Worm (Caenorhabditis elegans) whole organism, early embryonic: ENCODE data around the gene ZK105.13.

Source experiments
- ama-1 ChIP-seq: fragments of 150-350 bp; optimal IDR thresholded peaks from 2 replicates; lab custom pipeline; 2014
- flt-1 ChIP-seq: fragments of 200-800 bp; sonication (Bioruptor generic); IDR thresholded peaks from 2 replicates; pipeline ENCODE4 v1.3.6; 2022; ENCODE audit warnings: missing genetic modification characterization, missing compliant biosample characterization

DNA sequence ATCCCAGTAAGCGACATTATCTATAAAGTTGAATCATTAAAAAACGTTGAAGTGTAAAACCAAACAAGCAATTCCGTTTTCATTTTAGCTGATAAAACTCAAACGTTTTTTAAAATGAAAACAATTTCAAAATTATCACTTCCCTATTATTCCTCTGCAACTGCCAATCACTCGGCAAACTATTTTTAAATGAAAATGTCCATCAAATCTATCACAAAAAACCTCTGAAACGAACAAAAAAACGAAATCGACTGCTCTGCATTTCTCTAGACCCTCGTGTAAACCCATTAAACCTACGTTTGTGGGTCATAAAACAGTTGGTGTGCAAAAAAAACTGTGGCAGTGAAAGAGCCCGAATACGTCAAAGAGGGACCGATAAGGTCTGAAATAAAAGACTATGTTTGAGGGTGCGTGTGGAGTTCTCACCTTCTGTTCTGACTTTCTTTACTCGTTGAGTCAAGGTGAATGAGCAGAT lies 29.6 kb upstream of the ZK105.13 start, which contains the start of gene fbxl-5:
- TF ChIP-seq ama-1 (lab: Kevin White, UChicago) (no peak), flt-1 (GFP tag; lab: Robert Waterston, UW) (no peak)
